Fruit fly (Drosophila melanogaster) whole organism, embryonic: ENCODE results near the gene Eato.

Experiments used
- Asciz ChIP-seq: fragments of 200-800 bp; sonication (Bioruptor generic); optimal IDR thresholded peaks from 2 replicates; lab custom pipeline; 2017; ENCODE audit warnings: missing biosample characterization, mild to moderate bottlenecking, missing genetic modification characterization, missing genetic modification reagents
- CG10267 ChIP-seq: fragments of 200-800 bp; sonication (Bioruptor generic); optimal IDR thresholded peaks from 2 replicates; lab custom pipeline; 2018; ENCODE audit warnings: missing biosample characterization, mild to moderate bottlenecking, missing genetic modification characterization, moderate library complexity
- CG10431 ChIP-seq: fragments of 200-800 bp; sonication (Bioruptor generic); optimal IDR thresholded peaks from 3 replicates; lab custom pipeline; 2018; ENCODE audit warnings: missing biosample characterization, mild to moderate bottlenecking, missing genetic modification characterization
- CG11093 ChIP-seq: fragments of 200-800 bp; sonication (Bioruptor generic); IDR thresholded peaks from 3 replicates; pipeline ENCODE4 v1.3.6; 2022; ENCODE audit warnings: missing biosample characterization, missing genetic modification characterization
- CG12299 ChIP-seq: fragments of 200-800 bp; sonication (Bioruptor generic); optimal IDR thresholded peaks from 2 replicates; lab custom pipeline; 2018; ENCODE audit warnings: missing biosample characterization, mild to moderate bottlenecking, missing genetic modification characterization
- CG13624 ChIP-seq: fragments of 200-800 bp; sonication (Bioruptor generic); optimal IDR thresholded peaks from 2 replicates; lab custom pipeline; 2016; ENCODE audit warnings: missing biosample characterization, missing genetic modification characterization
- CG13775 ChIP-seq: fragments of 200-800 bp; sonication (Bioruptor generic); optimal IDR thresholded peaks from 3 replicates; lab custom pipeline; 2017; ENCODE audit warnings: missing biosample characterization, mild to moderate bottlenecking, missing genetic modification characterization
- CG14441 ChIP-seq: fragments of 200-800 bp; sonication (Bioruptor generic); IDR thresholded peaks from 2 replicates; pipeline ENCODE4 v1.3.6; 2022; ENCODE audit warnings: missing biosample characterization, missing genetic modification characterization
- CG15073 ChIP-seq: fragments of 200-800 bp; sonication (Bioruptor generic); optimal IDR thresholded peaks from 2 replicates; lab custom pipeline; 2016; ENCODE audit warnings: missing biosample characterization, missing genetic modification characterization
- CG1603 ChIP-seq: fragments of 200-800 bp; sonication (Bioruptor generic); optimal IDR thresholded peaks from 2 replicates; lab custom pipeline; 2019; ENCODE audit warnings: missing biosample characterization, mild to moderate bottlenecking, missing genetic modification characterization, moderate library complexity
- CG17385 ChIP-seq: fragments of 200-800 bp; sonication (Bioruptor generic); optimal IDR thresholded peaks from 3 replicates; lab custom pipeline; 2018; ENCODE audit warnings: missing biosample characterization, mild to moderate bottlenecking, missing genetic modification characterization
- CG2129 ChIP-seq: fragments of 200-800 bp; sonication (Bioruptor generic); IDR thresholded peaks from 2 replicates; pipeline ENCODE4 v1.3.6; 2022; ENCODE audit warnings: missing biosample characterization, missing genetic modification characterization; ENCODE audit not compliant: partially characterized antibody
- CG34224 ChIP-seq: fragments of 200-800 bp; sonication (Bioruptor generic); IDR thresholded peaks from 3 replicates; pipeline ENCODE4 v1.3.6; 2022; ENCODE audit warnings: missing biosample characterization, missing genetic modification characterization; ENCODE audit not compliant: partially characterized antibody
- CG34422 ChIP-seq: fragments of 200-800 bp; sonication (Bioruptor generic); IDR thresholded peaks from 3 replicates; pipeline ENCODE4 v1.3.6; 2022; ENCODE audit warnings: missing biosample characterization, missing genetic modification characterization
- CG4360 ChIP-seq: fragments of 200-800 bp; sonication (Bioruptor generic); IDR thresholded peaks from 2 replicates; pipeline ENCODE4 v1.3.6; 2022; ENCODE audit warnings: missing biosample characterization, missing genetic modification characterization
- CG4730 ChIP-seq: fragments of 200-800 bp; sonication (Bioruptor generic); IDR thresholded peaks from 2 replicates; pipeline ENCODE4 v1.3.6; 2022; ENCODE audit warnings: missing biosample characterization, missing genetic modification characterization
- CG5245 ChIP-seq: fragments of 200-800 bp; sonication (Bioruptor generic); optimal IDR thresholded peaks from 3 replicates; lab custom pipeline; 2016; ENCODE audit warnings: missing biosample characterization, missing genetic modification characterization
- CG5953 ChIP-seq: fragments of 200-800 bp; sonication (Bioruptor generic); IDR thresholded peaks from 2 replicates; pipeline ENCODE4 v1.3.6; 2022; ENCODE audit warnings: missing biosample characterization, missing genetic modification characterization
- CG6175 ChIP-seq: fragments of 200-800 bp; sonication (Bioruptor generic); IDR thresholded peaks from 3 replicates; pipeline ENCODE4 v1.3.6; 2022; ENCODE audit warnings: missing biosample characterization, missing genetic modification characterization
- CG6254 ChIP-seq: fragments of 200-800 bp; sonication (Bioruptor generic); optimal IDR thresholded peaks from 3 replicates; lab custom pipeline; 2017; ENCODE audit warnings: mild to moderate bottlenecking, missing biosample characterization, missing genetic modification reagents, missing genetic modification characterization
- CG7963 ChIP-seq: fragments of 200-800 bp; sonication (Bioruptor generic); IDR thresholded peaks from 3 replicates; pipeline ENCODE4 v1.3.6; 2022; ENCODE audit warnings: missing biosample characterization, missing genetic modification characterization; ENCODE audit not compliant: partially characterized antibody
- CG8359 ChIP-seq: fragments of 200-800 bp; sonication (Bioruptor generic); optimal IDR thresholded peaks from 2 replicates; lab custom pipeline; 2017; ENCODE audit warnings: missing biosample characterization, mild to moderate bottlenecking, missing genetic modification characterization, borderline replicate concordance
- CG8388 ChIP-seq: fragments of 200-800 bp; sonication (Bioruptor generic); optimal IDR thresholded peaks from 2 replicates; lab custom pipeline; 2019; ENCODE audit warnings: missing biosample characterization, mild to moderate bottlenecking, missing genetic modification characterization, moderate library complexity
- CG8924 ChIP-seq: fragments of 200-800 bp; optimal IDR thresholded peaks from 3 replicates; lab custom pipeline; 2019; ENCODE audit warnings: missing biosample characterization, mild to moderate bottlenecking, missing genetic modification characterization, moderate library complexity
- CG9437 ChIP-seq: fragments of 200-800 bp; sonication (Bioruptor generic); optimal IDR thresholded peaks from 2 replicates; lab custom pipeline; 2018; ENCODE audit warnings: missing biosample characterization, mild to moderate bottlenecking, missing genetic modification characterization
- CHES-1-like ChIP-seq: fragments of 200-800 bp; sonication (Bioruptor generic); optimal IDR thresholded peaks from 2 replicates; lab custom pipeline; 2016; ENCODE audit warnings: missing biosample characterization, missing genetic modification characterization
- CTCF ChIP-seq: fragments of 200-800 bp; sonication (Bioruptor generic); optimal IDR thresholded peaks from 2 replicates; lab custom pipeline; 2017; ENCODE audit warnings: missing biosample characterization, mild to moderate bottlenecking, missing genetic modification characterization, moderate library complexity
- Dek ChIP-seq: fragments of 200-800 bp; sonication (Bioruptor generic); optimal IDR thresholded peaks from 3 replicates; lab custom pipeline; 2019; ENCODE audit warnings: missing biosample characterization, mild to moderate bottlenecking, missing genetic modification characterization, moderate library complexity
- Elba2 ChIP-seq: fragments of 200-800 bp; sonication (Bioruptor generic); optimal IDR thresholded peaks from 3 replicates; lab custom pipeline; 2016; ENCODE audit warnings: missing biosample characterization, missing genetic modification characterization
- Fer1 ChIP-seq: fragments of 200-800 bp; sonication (Bioruptor generic); optimal IDR thresholded peaks from 2 replicates; lab custom pipeline; 2017; ENCODE audit warnings: missing biosample characterization, mild to moderate bottlenecking, missing genetic modification characterization
- Hand ChIP-seq: fragments of 200-800 bp; sonication (Bioruptor generic); optimal IDR thresholded peaks from 2 replicates; lab custom pipeline; 2017; ENCODE audit warnings: mild to moderate bottlenecking, missing biosample characterization, missing genetic modification reagents, missing genetic modification characterization
- Hr78 ChIP-seq, 2 experiments: fragments of 200-800 bp in 1 of 2; fragments of >200 bp in 1 of 2; sonication (Bioruptor generic) in 1 of 2; optimal IDR thresholded peaks; 2 replicates each; lab custom pipeline; 2017 to 2019; ENCODE audit warnings: missing biosample characterization in 2 of 2, missing genetic modification characterization in 2 of 2, mild to moderate bottlenecking in 1 of 2, moderate library complexity in 1 of 2
- Lpt ChIP-seq: fragments of >200 bp; optimal IDR thresholded peaks from 2 replicates; lab custom pipeline; 2018; ENCODE audit warnings: missing biosample characterization, missing genetic modification characterization
- ara ChIP-seq: fragments of 200-800 bp; sonication (Bioruptor generic); IDR thresholded peaks from 2 replicates; pipeline ENCODE4 v1.3.6; 2022; ENCODE audit warnings: missing biosample characterization, missing genetic modification characterization
- bab2 ChIP-seq: fragments of 200-800 bp; sonication (Bioruptor generic); optimal IDR thresholded peaks from 2 replicates; lab custom pipeline; 2016; ENCODE audit warnings: missing biosample characterization, missing genetic modification characterization
- bigmax ChIP-seq: fragments of 200-800 bp; sonication (Bioruptor generic); optimal IDR thresholded peaks from 2 replicates; lab custom pipeline; 2018; ENCODE audit warnings: missing biosample characterization, mild to moderate bottlenecking, missing genetic modification characterization
- cad ChIP-seq: fragments of >200 bp; optimal IDR thresholded peaks from 2 replicates; lab custom pipeline; 2017; ENCODE audit warnings: missing biosample characterization, missing genetic modification characterization
- cas ChIP-seq: fragments of 200-800 bp; sonication (Bioruptor generic); IDR thresholded peaks from 2 replicates; pipeline ENCODE4 v1.3.6; 2022; ENCODE audit warnings: missing biosample characterization, missing genetic modification characterization
- caup ChIP-seq: fragments of 200-800 bp; sonication (Bioruptor generic); optimal IDR thresholded peaks from 3 replicates; lab custom pipeline; 2017; ENCODE audit warnings: missing biosample characterization, mild to moderate bottlenecking, missing genetic modification characterization, moderate library complexity; ENCODE audit not compliant: severe bottlenecking
- en ChIP-seq: fragments of 200-800 bp; sonication (Bioruptor generic); optimal IDR thresholded peaks from 2 replicates; lab custom pipeline; 2016; ENCODE audit warnings: missing biosample characterization, missing genetic modification characterization
- fd3F ChIP-seq: fragments of 200-800 bp; sonication (Bioruptor generic); optimal IDR thresholded peaks from 2 replicates; lab custom pipeline; 2018; ENCODE audit warnings: missing biosample characterization, mild to moderate bottlenecking, missing genetic modification characterization, moderate library complexity
- gcm ChIP-seq: fragments of 200-800 bp; sonication (Bioruptor generic); optimal IDR thresholded peaks from 2 replicates; lab custom pipeline; 2019; ENCODE audit warnings: missing biosample characterization, mild to moderate bottlenecking, missing genetic modification characterization, moderate library complexity
- her ChIP-seq: fragments of 200-800 bp; sonication (Bioruptor generic); optimal IDR thresholded peaks from 2 replicates; lab custom pipeline; 2016; ENCODE audit warnings: missing biosample characterization, missing genetic modification characterization
- kni ChIP-seq: fragments of 200-800 bp; sonication (Bioruptor generic); optimal IDR thresholded peaks from 3 replicates; lab custom pipeline; 2017; ENCODE audit warnings: mild to moderate bottlenecking, missing biosample characterization, missing genetic modification reagents, missing genetic modification characterization
- lola ChIP-seq, 3 experiments: fragments of >200 bp in 2 of 3; fragments of 200-800 bp in 1 of 3; sonication (Bioruptor generic) in 1 of 3; optimal IDR thresholded peaks; 2 replicates each; lab custom pipeline; 2017 to 2019; ENCODE audit warnings: missing biosample characterization in 3 of 3, missing genetic modification characterization in 3 of 3, mild to moderate bottlenecking in 1 of 3, moderate library complexity in 1 of 3
- oc ChIP-seq: fragments of 200-800 bp; sonication (Bioruptor generic); optimal IDR thresholded peaks from 2 replicates; lab custom pipeline; 2018; ENCODE audit warnings: missing biosample characterization, mild to moderate bottlenecking, missing genetic modification characterization, moderate library complexity
- otp ChIP-seq: fragments of 200-800 bp; sonication (Bioruptor generic); IDR thresholded peaks from 3 replicates; pipeline ENCODE4, ENCODE4 v1.3.6; 2022; ENCODE audit warnings: missing biosample characterization, missing genetic modification characterization
- repo ChIP-seq: fragments of 200-800 bp; sonication (Bioruptor generic); optimal IDR thresholded peaks from 2 replicates; lab custom pipeline; 2016; ENCODE audit warnings: missing biosample characterization, missing genetic modification characterization
- row ChIP-seq: fragments of 200-800 bp; sonication (Bioruptor generic); IDR thresholded peaks from 3 replicates; pipeline ENCODE4 v1.3.6; 2022; ENCODE audit warnings: missing biosample characterization, missing genetic modification characterization
- ttk ChIP-seq: fragments of 200-800 bp; sonication (Bioruptor generic); IDR thresholded peaks from 2 replicates; pipeline ENCODE4 v2.1.2; 2022; ENCODE audit warnings: missing biosample characterization, missing genetic modification characterization
- wek ChIP-seq: fragments of 200-800 bp; sonication (Bioruptor generic); optimal IDR thresholded peaks from 3 replicates; lab custom pipeline; 2018; ENCODE audit warnings: missing biosample characterization, mild to moderate bottlenecking, missing genetic modification characterization, moderate library complexity

Eato gene

dm6 chr2L:13770884-13771283 lies 13.0 kb upstream of the Eato start (continued):
- no peak for TF ChIP-seq cad (GFP tag; lab: Kevin White, UChicago)
- no peak for TF ChIP-seq CG10431
- no peak for TF ChIP-seq Elba2
- no peak for TF ChIP-seq CTCF
- TF ChIP-seq CG5953 (GFP tag; lab: Robert Waterston, UW) = no peak
- peak; percentile 97 for TF ChIP-seq CG17385 (GFP tag; lab: Kevin White, UChicago)
- TF ChIP-seq Hand (GFP tag; lab: Kevin White, UChicago) = no peak
- no peak for TF ChIP-seq gcm
- TF ChIP-seq CG7963 (GFP tag; lab: Robert Waterston, UW) = 0 out of 3 replicates have a peak, but pooled peaks have one; percentile 43
- TF ChIP-seq lola (GFP tag; optimal IDR thresholded peaks at IDR 0.05; lab: Kevin White, UChicago) = no peak
- TF ChIP-seq CG15073 = no peak
- no peak for TF ChIP-seq repo (GFP tag; lab: Kevin White, UChicago)
- TF ChIP-seq oc (tag; lab: Kevin White, UChicago) = no peak
- no peak for TF ChIP-seq wek (GFP tag; lab: Kevin White, UChicago)
- no peak for TF ChIP-seq Dek (tag; lab: Kevin White, UChicago)
- TF ChIP-seq CG14441 = no peak
- TF ChIP-seq her (GFP tag; lab: Kevin White, UChicago) = no peak
- TF ChIP-seq ara (GFP tag; lab: Robert Waterston, UW) = no peak
- no peak for TF ChIP-seq CHES-1-like
- no peak for TF ChIP-seq caup (GFP tag; lab: Kevin White, UChicago)
- no peak for TF ChIP-seq CG34422 (GFP tag; lab: Robert Waterston, UW)
- no peak for TF ChIP-seq Fer1
- no peak for TF ChIP-seq CG4730 (GFP tag; lab: Robert Waterston, UW)
- TF ChIP-seq CG1603 = no peak
- TF ChIP-seq CG34224 (GFP tag; lab: Robert Waterston, UW) = peak; percentile 75
- TF ChIP-seq otp (GFP tag; lab: Robert Waterston, UW) = no peak
- TF ChIP-seq CG5245 (GFP tag; lab: Kevin White, UChicago) = no peak
- TF ChIP-seq CG9437 = no peak
- no peak for TF ChIP-seq bigmax (GFP tag; lab: Kevin White, UChicago)
- TF ChIP-seq CG6175 (GFP tag; lab: Robert Waterston, UW) = no peak
- TF ChIP-seq CG12299 (tag; lab: Kevin White, UChicago) = no peak
- TF ChIP-seq CG13775 (GFP tag; lab: Kevin White, UChicago) = no peak
- no peak for TF ChIP-seq row
- no peak for TF ChIP-seq Lpt (GFP tag; lab: Kevin White, UChicago)
- TF ChIP-seq Asciz (GFP tag; lab: Kevin White, UChicago) = no peak
- TF ChIP-seq CG10267 (tag; lab: Kevin White, UChicago) = peak; percentile 60
- TF ChIP-seq cas (GFP tag; lab: Robert Waterston, UW) = no peak
- no peak for TF ChIP-seq CG11093
- TF ChIP-seq CG4360 (GFP tag; lab: Robert Waterston, UW) = no peak
- TF ChIP-seq kni (GFP tag; lab: Kevin White, UChicago) = no peak
- no peak for TF ChIP-seq CG8359 (GFP tag; lab: Kevin White, UChicago)
- peak; percentile 41; the same call in 1 of the 2 replicates for TF ChIP-seq CG2129 (GFP tag; lab: Robert Waterston, UW)
- TF ChIP-seq CG6254 (GFP tag; lab: Kevin White, UChicago) = no peak
- no peak for TF ChIP-seq ttk (GFP tag; lab: Robert Waterston, UW)
- no peak for TF ChIP-seq fd3F
- no peak for TF ChIP-seq Hr78 (GFP tag; optimal IDR thresholded peaks at IDR 0.05; lab: Kevin White, UChicago)
- TF ChIP-seq en = no peak
- TF ChIP-seq CG8388 = no peak
- TF ChIP-seq bab2 (GFP tag; lab: Kevin White, UChicago) = no peak
- no peak for TF ChIP-seq CG8924 (tag; lab: Kevin White, UChicago)
- TF ChIP-seq CG13624 (GFP tag; lab: Kevin White, UChicago) = no peak
